Fruit fly (Drosophila melanogaster) whole organism, embryonic: ENCODE measurements around the gene Tre1.

Experiments used
- Aef1 ChIP-seq: fragments of 200-800 bp; sonication (Bioruptor generic); IDR thresholded peaks from 3 replicates; pipeline ENCODE4 v1.3.6; 2022; ENCODE audit warnings: missing biosample characterization, missing genetic modification characterization
- ase ChIP-seq: fragments of 200-800 bp; sonication (Bioruptor generic); IDR thresholded peaks from 3 replicates; pipeline ENCODE4 v1.3.6; 2022; ENCODE audit warnings: missing biosample characterization, missing genetic modification characterization
- fru ChIP-seq: fragments of >200 bp; optimal IDR thresholded peaks from 2 replicates; lab custom pipeline; 2017

- TF ChIP-seq fru (lab: Kevin White, UChicago), result no peak
- TF ChIP-seq Aef1, result no peak
- TF ChIP-seq ase (GFP tag; lab: Robert Waterston, UW), result no peak
Observed at dm6 chrX:5662761-5663160, 17.0 kb downstream of the Tre1 start, which contains the start of gene OtopLc.
